Worm (Caenorhabditis elegans) whole organism, L3 larva: ENCODE results near the gene F35H10.10.

ENCODE experiments used
- ama-1 ChIP-seq: fragments of 150-350 bp; optimal IDR thresholded peaks from 2 replicates; lab custom pipeline; 2018
- fos-1 ChIP-seq: fragments of 150-350 bp; optimal IDR thresholded peaks from 2 replicates; lab custom pipeline; 2014; ENCODE audit warnings: missing biosample characterization, missing genetic modification characterization
- jun-1 ChIP-seq: fragments of 150-350 bp; optimal IDR thresholded peaks from 2 replicates; lab custom pipeline; 2014; ENCODE audit warnings: missing biosample characterization, missing genetic modification reagents, missing genetic modification characterization
- mdl-1 ChIP-seq: fragments of 150-350 bp; optimal IDR thresholded peaks from 2 replicates; lab custom pipeline; 2014; ENCODE audit warnings: missing biosample characterization, missing genetic modification characterization
- nhr-11 ChIP-seq: fragments of 150-350 bp; optimal IDR thresholded peaks from 2 replicates; lab custom pipeline; 2014; ENCODE audit warnings: missing biosample characterization, missing genetic modification characterization
- nhr-12 ChIP-seq: fragments of 150-350 bp; optimal IDR thresholded peaks from 2 replicates; lab custom pipeline; 2014; ENCODE audit warnings: missing biosample characterization, missing genetic modification characterization
- nhr-76 ChIP-seq: fragments of 150-350 bp; sonication (generic microtip); optimal IDR thresholded peaks from 5 replicates; lab custom pipeline; 2014; ENCODE audit warnings: missing biosample characterization, missing genetic modification characterization
- nhr-77 ChIP-seq: fragments of 150-350 bp; optimal IDR thresholded peaks from 2 replicates; lab custom pipeline; 2014; ENCODE audit warnings: missing biosample characterization, missing genetic modification characterization
- sea-2 ChIP-seq: fragments of 150-350 bp; sonication (generic microtip); optimal IDR thresholded peaks from 4 replicates; lab custom pipeline; 2014; ENCODE audit warnings: missing biosample characterization, missing genetic modification reagents, missing genetic modification characterization
- skn-1 ChIP-seq: fragments of 150-350 bp; optimal IDR thresholded peaks from 2 replicates; lab custom pipeline; 2014; ENCODE audit warnings: missing biosample characterization, missing genetic modification characterization
- snpc-4 ChIP-seq: fragments of 150-350 bp; optimal IDR thresholded peaks from 2 replicates; lab custom pipeline; 2014; ENCODE audit warnings: missing biosample characterization, missing genetic modification characterization
- unc-39 ChIP-seq: sonication (generic microtip); optimal IDR thresholded peaks from 4 replicates; lab custom pipeline; 2017; ENCODE audit warnings: missing biosample characterization, missing genetic modification characterization
- unc-62 ChIP-seq: fragments of 150-350 bp; sonication (generic microtip); optimal IDR thresholded peaks from 4 replicates; lab custom pipeline; 2014; ENCODE audit warnings: missing biosample characterization, missing genetic modification reagents, missing genetic modification characterization

DNA sequence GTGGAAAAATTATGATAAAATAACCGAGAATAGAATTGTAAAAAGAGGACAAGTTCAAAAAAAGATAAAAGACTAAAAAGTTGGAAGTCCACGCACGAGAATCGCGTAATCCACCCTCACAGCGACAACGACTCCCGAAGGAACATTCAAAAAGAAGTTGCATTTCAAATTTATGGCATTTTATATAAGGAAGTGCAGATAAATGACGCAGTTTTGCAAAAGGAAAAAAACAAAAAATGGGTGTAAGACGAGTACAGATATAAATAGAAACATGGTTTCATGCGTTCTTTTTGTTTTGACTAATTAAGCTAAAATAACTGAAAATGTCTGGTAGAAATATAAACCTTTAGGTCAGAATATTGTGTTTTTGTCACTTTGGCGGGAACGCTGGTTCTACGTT, 29.5 kb downstream of the F35H10.10 start:
- TF ChIP-seq unc-39 (no peak), nhr-12 (tag; lab: Kevin White, UChicago) (no peak), fos-1 (no peak), ama-1 (lab: Kevin White, UChicago) (no peak), sea-2 (GFP tag; lab: Kevin White, UChicago) (no peak), nhr-11 (tag; lab: Kevin White, UChicago) (no peak), mdl-1 (tag; lab: Kevin White, UChicago) (no peak), jun-1 (no peak), unc-62 (no peak), nhr-77 (no peak), snpc-4 (no peak), skn-1 (no peak), nhr-76 (tag; lab: Kevin White, UChicago) (no peak)
